Fruit fly (Drosophila melanogaster): ENCODE data around the gene Cyp310a1.

The Cyp310a1 gene

DNA sequence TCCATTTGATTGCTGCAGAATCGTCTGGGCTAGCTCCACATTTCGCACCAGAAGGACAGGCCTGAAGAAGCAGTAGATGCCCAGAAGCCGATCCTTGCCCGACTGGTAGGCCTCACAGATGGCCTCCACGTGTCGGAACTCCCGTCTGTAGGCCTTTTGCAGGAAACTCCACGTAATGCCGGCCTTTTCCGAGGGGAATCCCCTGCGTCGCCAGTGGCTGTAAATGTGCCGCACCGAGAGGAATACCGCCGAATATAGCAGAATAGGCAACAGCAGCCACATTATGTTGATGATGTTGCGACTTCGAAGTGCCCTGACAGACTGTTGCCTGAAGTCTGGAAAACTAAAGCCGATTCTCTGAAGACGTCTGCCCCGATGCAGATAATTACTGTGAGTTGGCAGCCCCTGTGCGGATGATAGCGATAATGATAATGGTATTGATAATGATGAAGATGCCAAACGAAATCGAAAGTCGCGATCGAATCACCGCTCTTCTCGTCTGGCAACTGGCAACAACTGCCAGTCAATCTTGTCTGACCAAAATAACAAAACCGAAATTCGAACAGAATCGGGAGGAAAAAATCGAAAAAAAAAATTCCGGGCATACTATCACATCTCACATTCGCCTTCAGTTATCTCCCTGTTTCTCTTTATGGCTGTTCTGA is at the start of gene Cyp310a1:
TSS of gene Cyp310a1 (minus strand) at position 348 of the 665 bp plus-strand sequence.
- no peak for TF ChIP-seq CG8478 (optimal IDR thresholded peaks at IDR 0.05)
- no peak for TF ChIP-seq CTCF (optimal IDR thresholded peaks at IDR 0.05)

DNA sequence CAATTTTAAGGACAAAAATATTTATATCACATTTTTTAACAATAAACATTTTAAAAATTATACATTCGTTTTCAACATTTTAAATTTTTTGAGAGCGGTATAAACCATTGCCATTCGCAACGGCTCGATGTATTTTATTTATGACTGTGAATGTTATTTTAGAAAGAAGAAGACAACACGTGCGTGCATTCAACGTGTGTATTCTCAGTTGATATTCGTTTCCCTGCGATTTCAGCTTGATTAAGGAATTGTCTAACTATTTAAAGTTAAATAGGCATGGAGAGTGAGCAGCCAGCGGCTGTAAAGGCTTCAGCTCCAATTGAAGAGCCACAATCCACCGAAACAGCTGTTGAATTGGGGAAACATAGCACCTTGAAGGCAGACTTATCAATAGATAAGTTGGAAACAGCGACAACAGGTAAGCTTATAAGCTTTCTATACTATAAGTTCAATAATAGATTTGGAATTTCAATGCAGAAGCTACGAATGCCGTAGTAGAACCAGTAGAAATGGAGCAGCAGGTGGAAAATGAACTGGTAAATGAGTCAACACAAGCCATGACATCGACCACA is 45.8 kb upstream of the Cyp310a1 start, which contains the start of gene CG10341:
TSS of gene CG10341 (plus strand) at position 156 of the 572 bp plus-strand sequence.
- TF ChIP-seq CTCF (optimal IDR thresholded peaks at IDR 0.05) (no peak), CG8478 (optimal IDR thresholded peaks at IDR 0.05) (no peak)

DNA sequence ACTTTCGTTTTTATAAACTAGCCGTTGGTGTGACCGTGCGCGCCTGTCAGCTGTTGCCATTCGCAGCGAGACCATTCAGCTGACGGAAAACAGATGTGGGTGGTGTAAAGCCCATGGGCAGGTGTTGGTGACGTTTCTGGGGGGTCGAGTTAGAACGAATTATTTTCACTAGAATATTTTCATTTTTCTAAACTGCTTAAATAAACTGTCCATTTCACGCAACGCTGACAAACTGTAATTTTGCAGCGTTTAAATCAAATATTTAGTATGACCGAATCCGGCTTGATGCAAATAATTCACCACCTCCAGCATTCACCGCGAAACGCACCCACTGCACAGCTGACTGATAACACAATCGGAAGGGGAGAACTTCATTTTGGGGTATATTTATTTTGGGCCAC is 42.6 kb upstream of the Cyp310a1 start, which contains the start of the genes CG10383 and CG10338:
TSS of gene CG10383 (minus strand) at position 199 of the 401 bp plus-strand sequence.
TSS of gene CG10338 (plus strand) at position 261 of the 401 bp plus-strand sequence.
- TF ChIP-seq CTCF (optimal IDR thresholded peaks at IDR 0.05) (no peak), CG8478 (optimal IDR thresholded peaks at IDR 0.05) (no peak)

DNA sequence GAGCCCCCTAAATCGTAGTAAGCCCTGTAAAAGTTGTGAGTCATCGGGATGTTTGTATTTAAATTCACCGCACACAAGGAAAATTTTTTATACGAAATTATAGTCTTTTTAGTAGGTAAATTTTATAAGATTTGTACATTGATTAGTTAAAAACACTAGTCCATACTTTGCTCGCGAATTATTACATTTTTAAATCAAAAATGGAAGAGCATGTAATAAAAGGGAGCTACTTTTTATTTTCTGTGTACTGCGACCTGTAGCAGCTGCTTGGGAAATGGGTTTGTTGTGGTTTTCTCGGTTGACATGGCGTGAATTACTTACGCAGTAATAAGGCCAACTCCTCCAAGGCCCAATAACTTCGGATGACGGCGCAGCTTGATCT is 41.9 kb upstream of the Cyp310a1 start:
- TF ChIP-seq CTCF (optimal IDR thresholded peaks at IDR 0.05) (no peak), CG8478 (optimal IDR thresholded peaks at IDR 0.05) (no peak)

DNA sequence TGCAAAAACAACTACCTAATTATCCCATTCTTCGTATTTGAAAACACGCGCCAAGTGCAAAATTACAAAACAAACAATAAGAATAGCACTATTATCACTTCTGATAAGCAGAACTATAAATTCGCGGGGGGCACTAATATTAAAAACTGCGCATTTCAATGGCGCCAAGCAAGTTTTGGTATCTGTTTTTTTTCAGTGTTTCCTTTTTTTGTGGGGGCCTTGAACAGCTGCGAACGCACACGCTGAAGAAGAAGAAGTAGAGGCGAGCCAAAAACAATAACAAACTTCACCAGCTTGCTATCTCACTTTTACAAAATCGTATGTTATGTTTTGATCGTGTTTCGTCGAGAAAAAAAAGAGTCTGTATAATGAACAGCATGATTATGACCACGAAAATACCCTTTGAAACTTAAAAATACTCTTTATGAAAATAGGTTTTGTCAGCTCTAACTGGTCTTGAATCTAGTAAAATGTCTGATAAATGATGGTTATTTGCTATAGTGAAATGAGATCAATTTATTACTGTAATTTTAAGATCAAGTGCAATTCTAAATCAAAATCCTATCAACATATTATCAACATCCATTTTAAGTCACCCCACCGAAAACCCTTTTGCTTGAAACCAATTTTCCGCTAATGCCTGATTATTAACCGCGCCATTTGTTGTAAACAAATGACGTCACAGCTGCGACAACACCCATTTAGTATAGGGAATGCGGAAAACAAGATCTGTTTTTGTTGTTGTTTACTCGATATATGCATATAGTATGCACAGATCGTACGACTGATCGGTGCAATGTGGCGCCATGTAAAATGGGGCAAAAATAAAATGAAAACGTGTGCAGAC is 41.3 kb upstream of the Cyp310a1 start:
- TF ChIP-seq CTCF (optimal IDR thresholded peaks at IDR 0.05): no peak

DNA sequence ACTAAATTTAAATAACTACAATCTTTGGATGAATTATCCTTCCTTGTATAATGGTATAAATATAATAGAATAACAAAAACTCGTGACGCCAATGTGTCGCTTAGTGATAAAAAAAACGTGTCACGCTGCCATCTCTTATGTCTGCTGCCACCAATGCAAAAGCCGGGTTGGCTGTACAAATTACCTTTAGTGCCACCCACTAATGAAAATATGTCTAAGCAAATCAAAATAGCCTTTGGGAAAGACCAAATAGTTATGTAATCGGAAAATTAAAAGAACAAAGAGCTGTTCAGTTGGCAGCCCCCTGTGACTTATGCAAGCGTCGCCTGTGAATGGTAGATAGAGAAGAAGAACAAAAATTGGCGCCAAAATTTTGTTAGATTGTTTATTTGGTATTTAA is 36.6 kb upstream of the Cyp310a1 start, which contains the start of gene CG10336:
TSS of gene CG10336 (plus strand) at position 153 of the 400 bp plus-strand sequence.
- no peak for TF ChIP-seq CTCF (optimal IDR thresholded peaks at IDR 0.05)
- no peak for TF ChIP-seq CG8478 (optimal IDR thresholded peaks at IDR 0.05)

DNA sequence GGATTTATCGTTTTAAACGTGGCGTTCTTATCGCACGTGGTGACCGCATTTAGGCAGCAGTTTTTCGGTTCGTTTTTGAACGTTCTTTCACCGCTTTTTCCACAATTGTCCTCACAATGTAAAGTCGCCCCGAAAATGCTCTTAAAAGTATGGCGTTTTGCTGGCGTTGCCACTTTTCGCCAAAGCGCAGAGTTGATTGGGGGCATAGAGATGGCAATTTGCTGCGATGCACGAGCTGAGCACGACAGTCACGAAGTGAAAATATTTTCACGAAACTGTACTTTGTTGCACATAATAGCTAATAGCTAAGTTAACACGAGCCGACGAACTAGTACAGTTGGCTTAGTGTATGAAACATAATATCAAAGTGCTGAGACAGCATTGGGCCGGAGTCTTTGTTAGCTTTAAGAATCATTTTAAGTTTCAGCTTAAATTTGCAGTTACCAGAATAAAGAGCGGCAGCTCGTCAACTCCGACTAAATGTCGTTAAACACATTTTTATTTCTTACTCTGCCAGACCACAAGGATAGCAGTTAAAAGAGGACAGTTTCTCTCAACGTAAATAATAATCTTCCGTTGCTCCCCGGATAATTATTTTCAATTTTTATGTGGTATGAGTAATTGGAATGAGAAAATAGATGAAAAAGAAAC is 36.0 kb upstream of the Cyp310a1 start, which contains the start of gene msl-1:
TSS of gene msl-1 (minus strand) at position 155 of the 651 bp plus-strand sequence.
- TF ChIP-seq CG8478 (optimal IDR thresholded peaks at IDR 0.05) (no peak), CTCF (optimal IDR thresholded peaks at IDR 0.05) (peak; percentile 36 to 46)

DNA sequence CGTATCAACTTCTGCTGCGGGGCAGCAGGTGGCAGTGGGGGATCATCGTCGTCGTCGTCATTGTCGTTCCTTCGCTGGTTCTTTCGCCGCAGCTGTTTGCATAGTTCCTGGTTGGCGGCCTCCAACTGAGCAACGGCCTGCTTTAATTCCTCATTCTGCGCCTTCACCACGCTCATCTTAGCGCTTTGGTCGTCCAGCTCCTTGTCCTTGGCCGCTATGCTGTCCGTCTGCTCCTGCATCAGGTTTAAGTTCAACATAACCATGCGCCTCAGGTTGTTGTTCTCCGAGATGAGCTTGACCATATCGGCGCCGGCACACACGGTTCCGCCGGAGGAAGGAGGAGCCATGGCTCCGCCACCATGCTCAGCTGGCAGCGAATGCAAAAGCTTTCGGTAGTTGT is 35.0 kb upstream of the Cyp310a1 start:
- TF ChIP-seq CG8478 (optimal IDR thresholded peaks at IDR 0.05) (no peak), CTCF (optimal IDR thresholded peaks at IDR 0.05) (no peak)

DNA sequence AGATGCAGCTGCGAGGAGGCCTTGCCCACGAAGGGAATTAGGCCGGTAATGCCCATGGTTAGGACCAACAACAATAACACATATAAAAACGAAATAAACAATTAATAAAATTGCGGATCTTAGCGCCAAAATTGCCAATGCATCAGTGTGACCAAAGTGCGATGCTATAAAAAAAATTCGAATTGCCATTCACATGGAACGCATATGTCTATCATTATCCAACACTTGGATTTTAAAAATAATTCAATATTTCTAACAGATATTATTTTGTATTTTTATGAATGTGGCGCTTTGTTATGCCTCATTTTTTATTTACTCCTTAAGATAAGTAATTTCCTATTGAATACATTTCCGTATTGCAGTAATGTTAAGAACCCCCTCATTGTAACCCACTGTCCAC is 29.1 kb upstream of the Cyp310a1 start, which contains the start of gene tos:
TSS of gene tos (minus strand) at position 173 of the 400 bp plus-strand sequence.
- TF ChIP-seq CTCF (optimal IDR thresholded peaks at IDR 0.05) (no peak), CG8478 (optimal IDR thresholded peaks at IDR 0.05) (no peak)

DNA sequence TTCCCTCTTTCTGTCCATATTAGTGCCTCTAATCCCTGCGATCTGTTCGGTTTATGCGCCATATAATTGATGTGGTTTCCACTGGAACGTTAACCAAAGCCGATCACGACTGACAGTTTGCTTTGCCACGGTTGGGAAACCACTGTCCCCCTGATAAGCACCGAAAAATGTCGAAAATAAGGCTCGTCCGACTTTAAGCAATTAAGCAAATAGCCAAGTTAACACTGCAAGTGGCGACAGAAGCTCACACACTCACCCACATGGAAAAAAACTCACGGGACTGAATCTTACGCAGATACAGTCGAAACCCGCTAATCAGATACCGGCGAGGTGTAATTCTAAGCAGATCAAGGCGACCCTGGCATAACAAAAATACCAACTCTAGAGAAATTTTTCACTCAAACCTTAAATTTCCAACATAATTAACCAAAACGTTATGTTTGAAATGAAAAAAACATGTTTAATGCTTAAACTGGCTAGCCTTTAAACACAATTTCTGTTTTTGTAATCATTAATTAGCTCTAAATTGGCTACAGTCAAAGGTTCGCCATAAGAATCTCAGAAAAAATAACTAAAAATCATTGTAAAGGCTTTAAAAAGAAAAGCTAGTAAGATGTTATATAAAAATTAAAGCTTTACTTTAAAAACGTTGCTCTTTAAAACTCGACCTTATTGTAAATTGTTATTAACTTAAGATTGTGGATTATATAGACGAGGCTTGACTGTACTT is 25.3 kb upstream of the Cyp310a1 start:
- TF ChIP-seq CTCF (optimal IDR thresholded peaks at IDR 0.05) (no peak), CG8478 (optimal IDR thresholded peaks at IDR 0.05) (no peak)

DNA sequence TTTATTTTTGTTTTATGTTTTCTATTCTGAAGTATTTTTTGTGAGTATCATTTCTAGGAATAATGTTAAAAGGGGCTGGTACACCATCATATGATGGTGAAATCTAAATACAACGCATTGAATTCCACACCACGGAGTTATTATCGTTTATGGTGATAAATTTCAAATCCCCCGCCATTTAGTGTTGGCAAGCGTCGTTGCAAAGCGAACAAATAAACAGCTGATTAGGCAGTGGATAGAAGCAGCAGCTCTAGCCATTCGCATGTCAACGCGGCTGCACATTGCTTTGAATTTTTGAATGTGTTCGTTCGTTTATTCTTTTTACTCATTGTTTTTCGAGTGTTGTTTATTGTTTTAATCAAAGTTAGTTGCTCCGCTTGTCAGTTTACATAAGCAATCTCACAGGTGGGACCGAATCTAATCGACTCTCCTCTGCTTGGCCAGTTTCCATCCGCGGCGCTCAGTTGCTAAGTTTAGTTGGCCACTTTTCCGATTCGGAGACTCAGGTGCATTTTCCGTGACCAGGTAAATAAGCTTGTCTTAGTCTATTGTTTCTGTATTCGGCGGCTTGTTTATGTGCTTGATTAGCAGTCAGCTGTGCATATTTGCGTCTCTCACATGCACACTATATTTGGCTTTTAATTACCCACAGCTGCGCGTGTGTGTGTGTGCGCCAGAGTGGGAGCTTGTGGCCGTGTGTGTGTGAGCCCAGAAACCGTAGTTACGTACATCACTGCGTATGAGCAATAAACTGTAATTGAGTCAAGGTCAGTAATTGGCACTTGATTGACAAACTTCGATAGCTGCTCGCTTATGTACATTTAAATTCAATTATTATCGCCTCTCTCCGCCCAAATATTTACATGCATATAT is 24.4 kb upstream of the Cyp310a1 start, which contains the start of the genes Mst36Fa and CG31751:
TSS of gene Mst36Fa (minus strand) at position 51 of the 873 bp plus-strand sequence.
TSS of gene CG31751 (plus strand) at position 274 of the 873 bp plus-strand sequence.
- TF ChIP-seq CG8478 (optimal IDR thresholded peaks at IDR 0.05): no peak
- no peak for TF ChIP-seq CTCF (optimal IDR thresholded peaks at IDR 0.05)

DNA sequence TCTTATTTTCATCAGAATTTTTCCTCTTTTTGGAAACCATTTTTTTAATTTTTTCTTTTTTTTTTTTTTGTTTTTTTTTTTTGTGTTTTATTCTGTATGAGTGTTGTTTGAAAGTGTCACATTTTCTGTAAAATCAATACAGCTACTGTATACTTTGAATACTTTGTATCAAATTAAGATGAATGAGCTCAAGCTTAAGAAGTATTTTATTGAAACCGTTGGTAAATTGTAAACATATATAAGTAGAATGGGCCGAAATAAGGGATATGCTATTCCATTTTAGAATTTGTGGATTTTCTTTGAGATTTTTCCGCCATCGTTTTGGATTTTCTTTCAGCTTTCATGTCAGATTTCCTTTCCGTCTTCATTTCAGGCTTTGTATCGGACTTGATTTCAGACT is 22.2 kb upstream of the Cyp310a1 start, which contains the start of gene Mst36Fb:
TSS of gene Mst36Fb (minus strand) at position 101 of the 400 bp plus-strand sequence.
- no peak for TF ChIP-seq CTCF (optimal IDR thresholded peaks at IDR 0.05)
- no peak for TF ChIP-seq CG8478 (optimal IDR thresholded peaks at IDR 0.05)

DNA sequence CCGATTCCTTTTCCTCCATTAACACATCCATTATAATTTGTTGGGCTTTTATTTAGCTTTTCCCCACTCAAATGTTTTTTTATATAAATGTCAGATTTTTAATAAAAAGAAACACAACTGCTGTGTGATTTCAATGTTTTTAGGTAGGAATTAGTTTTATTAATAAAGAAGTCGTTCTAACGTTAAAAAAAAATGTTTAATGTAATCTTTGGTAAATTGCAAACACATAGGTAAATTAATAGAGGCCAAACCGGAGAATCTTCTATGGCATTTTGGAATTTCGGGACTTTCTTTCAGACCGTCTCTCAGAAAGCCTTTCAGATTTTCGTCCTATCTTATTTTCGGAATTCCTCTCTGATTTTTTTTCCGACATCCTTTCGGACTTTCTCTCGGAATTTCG is 20.4 kb upstream of the Cyp310a1 start, which contains the start of gene CG43339:
TSS of gene CG43339 (minus strand) at position 101 of the 400 bp plus-strand sequence.
- TF ChIP-seq CTCF (optimal IDR thresholded peaks at IDR 0.05) (no peak), CG8478 (optimal IDR thresholded peaks at IDR 0.05) (no peak)

Measured in S2 (cell line).